Fruit fly (Drosophila melanogaster) whole organism, embryonic: Measurements from ENCODE around the gene sra.

Experiments used
- Atf3 ChIP-seq: fragments of 200-800 bp; sonication (Bioruptor generic); optimal IDR thresholded peaks from 3 replicates; lab custom pipeline; 2016; ENCODE audit warnings: missing biosample characterization, missing genetic modification characterization
- B-H1 ChIP-seq: fragments of 200-800 bp; sonication (Bioruptor generic); IDR thresholded peaks from 3 replicates; pipeline ENCODE4 v1.3.6; 2022; ENCODE audit warnings: missing biosample characterization, missing genetic modification characterization
- CG13123 ChIP-seq: fragments of 200-800 bp; sonication (Bioruptor generic); optimal IDR thresholded peaks from 2 replicates; lab custom pipeline; 2016; ENCODE audit warnings: missing biosample characterization, missing genetic modification characterization
- CG14050 ChIP-seq: fragments of 200-800 bp; sonication (Bioruptor generic); IDR thresholded peaks from 3 replicates; pipeline ENCODE4 v1.3.6; 2022; ENCODE audit warnings: missing biosample characterization, missing genetic modification characterization
- CG15696 ChIP-seq: fragments of 200-800 bp; sonication (Bioruptor generic); optimal IDR thresholded peaks from 2 replicates; lab custom pipeline; 2019; ENCODE audit warnings: missing biosample characterization, mild to moderate bottlenecking, missing genetic modification characterization, moderate library complexity
- CG16779 ChIP-seq: fragments of 200-800 bp; sonication (Bioruptor generic); IDR thresholded peaks from 2 replicates; pipeline ENCODE4 v1.3.6; 2022; ENCODE audit warnings: missing biosample characterization, missing genetic modification characterization
- CG17186 ChIP-seq: fragments of 200-800 bp; sonication (Bioruptor generic); optimal IDR thresholded peaks from 3 replicates; lab custom pipeline; 2017; ENCODE audit warnings: missing biosample characterization, missing genetic modification reagents, missing genetic modification characterization
- CG2129 ChIP-seq: fragments of 200-800 bp; sonication (Bioruptor generic); IDR thresholded peaks from 2 replicates; pipeline ENCODE4 v1.3.6; 2022; ENCODE audit warnings: missing biosample characterization, missing genetic modification characterization; ENCODE audit not compliant: partially characterized antibody
- CG2875 ChIP-seq: fragments of 200-800 bp; sonication (Bioruptor generic); optimal IDR thresholded peaks from 2 replicates; lab custom pipeline; 2017; ENCODE audit warnings: missing biosample characterization, mild to moderate bottlenecking, missing genetic modification characterization, missing genetic modification reagents
- CG31224 ChIP-seq: fragments of 200-800 bp; sonication (Bioruptor generic); IDR thresholded peaks from 2 replicates; pipeline ENCODE4 v1.3.6; 2022; ENCODE audit warnings: missing biosample characterization, missing genetic modification characterization
- CG32772 ChIP-seq: fragments of 200-800 bp; sonication (Bioruptor generic); IDR thresholded peaks from 2 replicates; pipeline ENCODE4 v1.3.6; 2022; ENCODE audit warnings: missing biosample characterization, missing genetic modification characterization
- CG33213 ChIP-seq: fragments of 200-800 bp; sonication (Bioruptor generic); optimal IDR thresholded peaks from 3 replicates; lab custom pipeline; 2016; ENCODE audit warnings: missing biosample characterization, missing genetic modification characterization
- CG3726 ChIP-seq: fragments of 200-800 bp; sonication (Bioruptor generic); IDR thresholded peaks from 3 replicates; pipeline ENCODE4, ENCODE4 v1.3.6; 2022; ENCODE audit warnings: missing biosample characterization, missing genetic modification characterization
- CG4328 ChIP-seq: fragments of 200-800 bp; sonication (Bioruptor generic); optimal IDR thresholded peaks from 3 replicates; lab custom pipeline; 2017; ENCODE audit warnings: missing biosample characterization, missing genetic modification reagents, missing genetic modification characterization
- CG4360 ChIP-seq: fragments of 200-800 bp; sonication (Bioruptor generic); IDR thresholded peaks from 2 replicates; pipeline ENCODE4 v1.3.6; 2022; ENCODE audit warnings: missing biosample characterization, missing genetic modification characterization
- CG7271 ChIP-seq: fragments of 200-800 bp; sonication (Bioruptor generic); optimal IDR thresholded peaks from 2 replicates; lab custom pipeline; 2018; ENCODE audit warnings: missing biosample characterization, mild to moderate bottlenecking, missing genetic modification characterization, moderate library complexity
- CG7357 ChIP-seq: fragments of 200-800 bp; sonication (Bioruptor generic); IDR thresholded peaks from 3 replicates; pipeline ENCODE4 v1.3.6; 2022; ENCODE audit warnings: missing biosample characterization, missing genetic modification characterization
- CG7372 ChIP-seq: fragments of 200-800 bp; sonication (Bioruptor generic); IDR thresholded peaks from 2 replicates; pipeline ENCODE4 v1.3.6; 2022; ENCODE audit warnings: missing biosample characterization, missing genetic modification characterization
- CG9727 ChIP-seq: fragments of 200-800 bp; sonication (Bioruptor generic); optimal IDR thresholded peaks from 3 replicates; lab custom pipeline; 2017; ENCODE audit warnings: missing biosample characterization, mild to moderate bottlenecking, missing genetic modification characterization
- CG9817 ChIP-seq: fragments of 200-800 bp; sonication (Bioruptor generic); optimal IDR thresholded peaks from 2 replicates; lab custom pipeline; 2018; ENCODE audit warnings: missing biosample characterization, mild to moderate bottlenecking, missing genetic modification characterization, moderate library complexity
- Dfd ChIP-seq, 2 experiments: fragments of >200 bp; optimal IDR thresholded peaks; 2 replicates each; lab custom pipeline; 2017; ENCODE audit warnings: missing biosample characterization in 2 of 2, missing genetic modification characterization in 2 of 2
- Elba2 ChIP-seq: fragments of 200-800 bp; sonication (Bioruptor generic); optimal IDR thresholded peaks from 3 replicates; lab custom pipeline; 2016; ENCODE audit warnings: missing biosample characterization, missing genetic modification characterization
- Fer3 ChIP-seq: fragments of 200-800 bp; sonication (Bioruptor generic); optimal IDR thresholded peaks from 2 replicates; lab custom pipeline; 2018; ENCODE audit warnings: missing biosample characterization, mild to moderate bottlenecking, missing genetic modification characterization, moderate library complexity
- HHEX ChIP-seq: fragments of 200-800 bp; sonication (Bioruptor generic); optimal IDR thresholded peaks from 3 replicates; lab custom pipeline; 2017; ENCODE audit warnings: missing biosample characterization, mild to moderate bottlenecking, missing genetic modification characterization, missing genetic modification reagents
- Hey ChIP-seq: fragments of 200-800 bp; sonication (Bioruptor generic); optimal IDR thresholded peaks from 3 replicates; lab custom pipeline; 2018; ENCODE audit warnings: missing biosample characterization, mild to moderate bottlenecking, missing genetic modification characterization
- Lpt ChIP-seq: fragments of >200 bp; optimal IDR thresholded peaks from 2 replicates; lab custom pipeline; 2018; ENCODE audit warnings: missing biosample characterization, missing genetic modification characterization
- Mrtf ChIP-seq: fragments of 200-800 bp; sonication (Bioruptor generic); IDR thresholded peaks from 3 replicates; pipeline ENCODE4 v1.3.6; 2022; ENCODE audit warnings: missing biosample characterization, missing genetic modification characterization
- Oli ChIP-seq: fragments of 200-800 bp; sonication (Bioruptor generic); optimal IDR thresholded peaks from 2 replicates; lab custom pipeline; 2018; ENCODE audit warnings: missing biosample characterization, mild to moderate bottlenecking, missing genetic modification characterization, moderate library complexity
- al ChIP-seq: fragments of 200-800 bp; sonication (Bioruptor generic); IDR thresholded peaks from 2 replicates; pipeline ENCODE4 v1.3.6; 2022; ENCODE audit warnings: missing biosample characterization, missing genetic modification characterization
- ash1 ChIP-seq: fragments of 200-800 bp; sonication (Bioruptor generic); optimal IDR thresholded peaks from 2 replicates; lab custom pipeline; 2018; ENCODE audit warnings: missing biosample characterization, mild to moderate bottlenecking, missing genetic modification characterization
- ato ChIP-seq: fragments of 200-800 bp; sonication (Bioruptor generic); IDR thresholded peaks from 2 replicates; pipeline ENCODE4 v1.3.6; 2022; ENCODE audit warnings: missing biosample characterization, missing genetic modification characterization; ENCODE audit not compliant: partially characterized antibody
- chif ChIP-seq, 2 experiments: fragments of 200-800 bp; sonication (Bioruptor generic); optimal IDR thresholded peaks; 3 replicates each; lab custom pipeline; 2016; ENCODE audit warnings: missing biosample characterization in 2 of 2, missing genetic modification characterization in 2 of 2
- emc ChIP-seq: fragments of 200-800 bp; sonication (Bioruptor generic); optimal IDR thresholded peaks from 2 replicates; lab custom pipeline; 2016; ENCODE audit warnings: missing biosample characterization, missing genetic modification characterization
- fd64A ChIP-seq: fragments of 200-800 bp; sonication (Bioruptor generic); optimal IDR thresholded peaks from 3 replicates; lab custom pipeline; 2018; ENCODE audit warnings: missing biosample characterization, mild to moderate bottlenecking, missing genetic modification characterization
- fd96Cb ChIP-seq: fragments of 200-800 bp; sonication (Bioruptor generic); optimal IDR thresholded peaks from 2 replicates; lab custom pipeline; 2018; ENCODE audit warnings: missing biosample characterization, mild to moderate bottlenecking, missing genetic modification characterization, moderate library complexity
- gsb ChIP-seq: fragments of 200-800 bp; sonication (Bioruptor generic); IDR thresholded peaks from 2 replicates; pipeline ENCODE4 v1.3.6; 2022; ENCODE audit warnings: missing biosample characterization, missing genetic modification characterization
- insv ChIP-seq, 2 experiments: fragments of 200-800 bp; sonication (Bioruptor generic); optimal IDR thresholded peaks; 3 replicates each; lab custom pipeline; 2016 to 2018; ENCODE audit warnings: missing biosample characterization in 2 of 2, missing genetic modification characterization in 2 of 2
- lov ChIP-seq, 2 experiments: fragments of 200-800 bp in 1 of 2; fragments of >200 bp in 1 of 2; sonication (Bioruptor generic) in 1 of 2; IDR thresholded peaks in 1 of 2; optimal IDR thresholded peaks in 1 of 2; 2 replicates in 1 of 2; 3 replicates in 1 of 2; pipeline versions ENCODE4 v1.3.6 to Lab custom; 2017 to 2022; ENCODE audit warnings: missing biosample characterization in 1 of 2, missing genetic modification characterization in 1 of 2
- nom ChIP-seq: fragments of 200-800 bp; sonication (Bioruptor generic); optimal IDR thresholded peaks from 2 replicates; lab custom pipeline; 2017; ENCODE audit warnings: missing biosample characterization, missing genetic modification characterization, mild to moderate bottlenecking, moderate library complexity, missing genetic modification reagents
- psq ChIP-seq: fragments of 200-800 bp; sonication (Bioruptor generic); optimal IDR thresholded peaks from 2 replicates; lab custom pipeline; 2017; ENCODE audit warnings: missing biosample characterization, missing genetic modification characterization
- rib ChIP-seq: fragments of 200-800 bp; sonication (Bioruptor generic); IDR thresholded peaks from 2 replicates; pipeline ENCODE4 v1.3.6; 2022; ENCODE audit warnings: missing biosample characterization, missing genetic modification characterization
- scrt ChIP-seq: fragments of 200-800 bp; sonication (Bioruptor generic); optimal IDR thresholded peaks from 2 replicates; lab custom pipeline; 2018; ENCODE audit warnings: missing biosample characterization, mild to moderate bottlenecking, missing genetic modification characterization, moderate library complexity
- sim ChIP-seq: fragments of 200-800 bp; sonication (Bioruptor generic); IDR thresholded peaks from 2 replicates; pipeline ENCODE4 v1.3.6; 2022; ENCODE audit warnings: missing biosample characterization, missing genetic modification characterization
- slou ChIP-seq: fragments of 200-800 bp; sonication (Bioruptor generic); optimal IDR thresholded peaks from 3 replicates; lab custom pipeline; 2016; ENCODE audit warnings: missing biosample characterization, missing genetic modification characterization
- slp2 ChIP-seq: fragments of 200-800 bp; sonication (Bioruptor generic); optimal IDR thresholded peaks from 2 replicates; lab custom pipeline; 2016; ENCODE audit warnings: missing biosample characterization, missing genetic modification characterization
- so ChIP-seq: fragments of 200-800 bp; sonication (Bioruptor generic); IDR thresholded peaks from 3 replicates; pipeline ENCODE4 v1.3.6; 2022; ENCODE audit warnings: missing biosample characterization, missing genetic modification characterization
- trh ChIP-seq: fragments of 200-800 bp; sonication (Bioruptor generic); optimal IDR thresholded peaks from 2 replicates; lab custom pipeline; 2016; ENCODE audit warnings: missing biosample characterization, missing genetic modification characterization
- twi ChIP-seq: fragments of 200-800 bp; optimal IDR thresholded peaks from 2 replicates; lab custom pipeline; 2019; ENCODE audit warnings: missing biosample characterization, mild to moderate bottlenecking, missing genetic modification characterization, moderate library complexity
- tx ChIP-seq: fragments of 200-800 bp; sonication (Bioruptor generic); optimal IDR thresholded peaks from 2 replicates; lab custom pipeline; 2016; ENCODE audit warnings: missing biosample characterization, missing genetic modification characterization
- usp ChIP-seq: fragments of >200 bp; optimal IDR thresholded peaks from 2 replicates; lab custom pipeline; 2017; ENCODE audit warnings: missing biosample characterization, missing genetic modification characterization

The sra gene

dm6 chr3R:16214474-16215318, 27.9 kb downstream of the sra start (continued):
- peak; percentile 59 for TF ChIP-seq Oli
- peak; percentile 8 for TF ChIP-seq Fer3
- TF ChIP-seq emc (GFP tag; lab: Kevin White, UChicago), result no peak
- no peak for TF ChIP-seq so (GFP tag; lab: Robert Waterston, UW)
- TF ChIP-seq chif (GFP tag; optimal IDR thresholded peaks at IDR 0.05; lab: Kevin White, UChicago), result peak in 1 of 2 experiments; percentile 0
- TF ChIP-seq usp, result no peak
- no peak for TF ChIP-seq ash1
- no peak for TF ChIP-seq CG3726 (GFP tag; lab: Robert Waterston, UW)
- no peak for TF ChIP-seq CG33213 (GFP tag; lab: Kevin White, UChicago)
- TF ChIP-seq B-H1, result no peak
- TF ChIP-seq slou (GFP tag; lab: Kevin White, UChicago), result no peak
- TF ChIP-seq scrt (GFP tag; lab: Kevin White, UChicago), result no peak
- TF ChIP-seq Atf3 (GFP tag; lab: Kevin White, UChicago), result no peak
- TF ChIP-seq CG7271, result no peak
- peak; percentile 23 for TF ChIP-seq fd96Cb (tag; lab: Kevin White, UChicago)
- TF ChIP-seq Dfd (GFP tag; optimal IDR thresholded peaks at IDR 0.05; lab: Kevin White, UChicago), result no peak
- no peak for TF ChIP-seq trh
- TF ChIP-seq HHEX (GFP tag; lab: Kevin White, UChicago), result no peak
- no peak for TF ChIP-seq CG2129
- no peak for TF ChIP-seq CG14050 (GFP tag; lab: Robert Waterston, UW)
- no peak for TF ChIP-seq lov (optimal IDR thresholded peaks at IDR 0.05; lab: Kevin White, UChicago)
- TF ChIP-seq lov (GFP tag; IDR thresholded peaks at IDR 0.05; lab: Robert Waterston, UW), result no peak
- no peak for TF ChIP-seq psq
- TF ChIP-seq CG7372 (GFP tag; lab: Robert Waterston, UW), result 0 out of 2 replicates have a peak, but pooled peaks have one; percentile 10
- no peak for TF ChIP-seq CG32772 (GFP tag; lab: Robert Waterston, UW)
- no peak for TF ChIP-seq Elba2 (GFP tag; lab: Kevin White, UChicago)
- no peak for TF ChIP-seq gsb
- TF ChIP-seq CG31224, result no peak
- TF ChIP-seq rib, result no peak
- TF ChIP-seq twi, result no peak
- no peak for TF ChIP-seq CG16779 (GFP tag; lab: Robert Waterston, UW)
- TF ChIP-seq insv (GFP tag; optimal IDR thresholded peaks at IDR 0.05; lab: Kevin White, UChicago), result no peak
- TF ChIP-seq ato, result no peak
- no peak for TF ChIP-seq CG4360
- peak; percentile 62 for TF ChIP-seq CG9727 (GFP tag; lab: Kevin White, UChicago)
- TF ChIP-seq al (GFP tag; lab: Robert Waterston, UW), result no peak
- TF ChIP-seq Mrtf, result no peak
- TF ChIP-seq CG9817 (tag; lab: Kevin White, UChicago), result no peak
- no peak for TF ChIP-seq CG15696 (tag; lab: Kevin White, UChicago)
- no peak for TF ChIP-seq nom (GFP tag; lab: Kevin White, UChicago)
- no peak for TF ChIP-seq CG7357
- TF ChIP-seq CG4328 (GFP tag; lab: Kevin White, UChicago), result no peak
- no peak for TF ChIP-seq slp2 (GFP tag; lab: Kevin White, UChicago)
- TF ChIP-seq Hey, result no peak
- no peak for TF ChIP-seq fd64A (GFP tag; lab: Kevin White, UChicago)
- no peak for TF ChIP-seq sim (GFP tag; lab: Robert Waterston, UW)
- TF ChIP-seq CG2875 (GFP tag; lab: Kevin White, UChicago), result no peak
- TF ChIP-seq CG13123 (GFP tag; lab: Kevin White, UChicago), result no peak
- no peak for TF ChIP-seq tx
- TF ChIP-seq CG17186 (GFP tag; lab: Kevin White, UChicago), result no peak
- no peak for TF ChIP-seq Lpt (GFP tag; lab: Kevin White, UChicago)
